Fruit fly (Drosophila melanogaster): ENCODE measurements around the gene mRpL44.

mRpL44 gene

dm6 chr3R:5497600-5497999 is 27.2 kb upstream of the mRpL44 start (continued):
- TF ChIP-seq pan (optimal IDR thresholded peaks at IDR 0.05): no peak
- TF ChIP-seq pan (GFP tag; optimal IDR thresholded peaks at IDR 0.05 in 1 of 2, IDR thresholded peaks at IDR 0.05 in 1 of 2): peak in 1 of 2 experiments; percentile 10
- TF ChIP-seq wor (GFP tag; IDR thresholded peaks at IDR 0.05): no peak
- no peak for TF ChIP-seq CG17612 (GFP tag; IDR thresholded peaks at IDR 0.05)
- TF ChIP-seq chinmo (GFP tag; IDR thresholded peaks at IDR 0.05; ENCODE audit: partially characterized antibody): 0 out of 4 replicates have a peak, but pooled peaks have one; percentile 11
- no peak for TF ChIP-seq fru (optimal IDR thresholded peaks at IDR 0.05)
- TF ChIP-seq wek (GFP tag; optimal IDR thresholded peaks at IDR 0.05): no peak
- TF ChIP-seq CG7987 (GFP tag; optimal IDR thresholded peaks at IDR 0.05): no peak
- TF ChIP-seq CG4404 (GFP tag; IDR thresholded peaks at IDR 0.05): no peak
- no peak for TF ChIP-seq pzg (GFP tag; optimal IDR thresholded peaks at IDR 0.05)
- TF ChIP-seq CG4328 (GFP tag; optimal IDR thresholded peaks at IDR 0.05): no peak
- no peak for TF ChIP-seq slou (GFP tag; optimal IDR thresholded peaks at IDR 0.05)
- no peak for TF ChIP-seq dmrt99B (tag; optimal IDR thresholded peaks at IDR 0.05)
- TF ChIP-seq zfh1 (GFP tag; IDR thresholded peaks at IDR 0.05): no peak
- no peak for TF ChIP-seq E2f1 (GFP tag; IDR thresholded peaks at IDR 0.05)
- TF ChIP-seq CG1233 (GFP tag; optimal IDR thresholded peaks at IDR 0.05): no peak
- TF ChIP-seq CG4282 (GFP tag; optimal IDR thresholded peaks at IDR 0.05): no peak
- TF ChIP-seq Mad (GFP tag; optimal IDR thresholded peaks at IDR 0.05): no peak
- no peak for TF ChIP-seq CG7786 (GFP tag; optimal IDR thresholded peaks at IDR 0.05)
- TF ChIP-seq odd (GFP tag; optimal IDR thresholded peaks at IDR 0.05): no peak
- no peak for TF ChIP-seq peb (GFP tag; IDR thresholded peaks at IDR 0.05)
- no peak for TF ChIP-seq CHES-1-like (GFP tag; optimal IDR thresholded peaks at IDR 0.05)
- TF ChIP-seq Aef1 (GFP tag; IDR thresholded peaks at IDR 0.05): no peak
- no peak for TF ChIP-seq Hr39 (optimal IDR thresholded peaks at IDR 0.05)
- TF ChIP-seq CG18619 (GFP tag; optimal IDR thresholded peaks at IDR 0.05): no peak
- TF ChIP-seq Oli (tag; optimal IDR thresholded peaks at IDR 0.05): no peak
- no peak for TF ChIP-seq ERR (GFP tag; optimal IDR thresholded peaks at IDR 0.05)
- TF ChIP-seq danr (GFP tag; IDR thresholded peaks at IDR 0.05): no peak
- TF ChIP-seq Mrtf (GFP tag; IDR thresholded peaks at IDR 0.05): no peak
- TF ChIP-seq cato (GFP tag; optimal IDR thresholded peaks at IDR 0.05; ENCODE audit: borderline replicate concordance): no peak
- TF ChIP-seq CG3838 (GFP tag; optimal IDR thresholded peaks at IDR 0.05): no peak
- no peak for TF ChIP-seq knrl (GFP tag; IDR thresholded peaks at IDR 0.05; ENCODE audit: partially characterized antibody)
- TF ChIP-seq grn (GFP tag; optimal IDR thresholded peaks at IDR 0.05): peak; percentile 71
- no peak for TF ChIP-seq HmgZ (tag; optimal IDR thresholded peaks at IDR 0.05)
- no peak for TF ChIP-seq CG6791 (GFP tag; IDR thresholded peaks at IDR 0.05; ENCODE audit: partially characterized antibody)
- no peak for TF ChIP-seq CG2875 (GFP tag; optimal IDR thresholded peaks at IDR 0.05)
- peak; percentile 5 for TF ChIP-seq CG10543 (GFP tag; optimal IDR thresholded peaks at IDR 0.05)
- TF ChIP-seq Rfx (GFP tag; IDR thresholded peaks at IDR 0.05): no peak
- TF ChIP-seq chm (GFP tag; IDR thresholded peaks at IDR 0.05): no peak
- no peak for TF ChIP-seq grau (tag; optimal IDR thresholded peaks at IDR 0.05)
- no peak for TF ChIP-seq phol (tag; optimal IDR thresholded peaks at IDR 0.05)
- no peak for TF ChIP-seq Hr3 (GFP tag; optimal IDR thresholded peaks at IDR 0.05)
- no peak for TF ChIP-seq dpn (GFP tag; optimal IDR thresholded peaks at IDR 0.05)
- no peak for TF ChIP-seq Meics (GFP tag; optimal IDR thresholded peaks at IDR 0.05)
- TF ChIP-seq lab (GFP tag; optimal IDR thresholded peaks at IDR 0.05): peak; percentile 43
- TF ChIP-seq zf30C (GFP tag; optimal IDR thresholded peaks at IDR 0.05): no peak
- no peak for TF ChIP-seq CG12104 (GFP tag; optimal IDR thresholded peaks at IDR 0.05)
- no peak for TF ChIP-seq C15 (GFP tag; IDR thresholded peaks at IDR 0.05)
- TF ChIP-seq B-H1 (GFP tag; IDR thresholded peaks at IDR 0.05): no peak
- no peak for TF ChIP-seq Asciz (GFP tag; optimal IDR thresholded peaks at IDR 0.05)
- peak; percentile 52 for TF ChIP-seq mirr (GFP tag; optimal IDR thresholded peaks at IDR 0.05)
- no peak for TF ChIP-seq CG1832 (GFP tag; optimal IDR thresholded peaks at IDR 0.05)
- no peak for TF ChIP-seq corto (GFP tag; optimal IDR thresholded peaks at IDR 0.05)

Data from whole organism, embryonic.